Worm (Caenorhabditis elegans): ENCODE measurements around the gene C36C5.4.

- TF ChIP-seq tbx-37 (GFP tag; conservative IDR thresholded peaks at IDR 0.05) (no peak), aly-1 (tag; optimal IDR thresholded peaks at IDR 0.05) (no peak), ama-1 (optimal IDR thresholded peaks at IDR 0.05) (no peak), flt-1 (GFP tag; IDR thresholded peaks at IDR 0.05) (no peak), ets-7 (tag; optimal IDR thresholded peaks at IDR 0.05) (no peak), ceh-13 (GFP tag; optimal IDR thresholded peaks at IDR 0.05) (no peak), pes-1 (GFP tag; IDR thresholded peaks at IDR 0.05) (no peak), sea-1 (GFP tag; conservative IDR thresholded peaks at IDR 0.05) (no peak), ceh-36 (tag; optimal IDR thresholded peaks at IDR 0.05) (no peak), F13C5.2 (tag; optimal IDR thresholded peaks at IDR 0.05) (no peak), hmbx-1 (tag; optimal IDR thresholded peaks at IDR 0.05) (no peak)
Observed at ce11 chrV:3138488-3138887, 27.9 kb upstream of the C36C5.4 start, which contains the start of the genes irld-3 and F02C9.1.

Measured in whole organism, early embryonic.